Worm (Caenorhabditis elegans): Measurements from ENCODE around the gene mig-10.

Gene mig-10

ce11 chrIII:8318488-8318887 is 39.6 kb downstream of the mig-10 start, which contains the start of gene sas-4:
Gene sas-4 (minus strand): TSS chrIII:8318588.
- TF ChIP-seq elt-3 (tag; optimal IDR thresholded peaks at IDR 0.05) (no peak), F13H6.1 (tag; optimal IDR thresholded peaks at IDR 0.05) (no peak), nhr-11 (tag; optimal IDR thresholded peaks at IDR 0.05) (no peak)

ce11 chrIII:8319100-8319499 is 40.2 kb downstream of the mig-10 start, which contains the start of gene F10E9.11:
Gene F10E9.11 (minus strand): TSS chrIII:8319260.
- TF ChIP-seq lin-11 (tag; optimal IDR thresholded peaks at IDR 0.05) (peak; percentile 72), nhr-11 (tag; optimal IDR thresholded peaks at IDR 0.05) (no peak), ZK546.5 (tag; optimal IDR thresholded peaks at IDR 0.05) (no peak), ceh-16 (tag; optimal IDR thresholded peaks at IDR 0.05) (no peak), mab-5 (tag; optimal IDR thresholded peaks at IDR 0.05) (peak; percentile 69), lsy-2 (tag; optimal IDR thresholded peaks at IDR 0.05) (peak; percentile 66 to 89), nhr-23 (tag; optimal IDR thresholded peaks at IDR 0.05) (no peak), elt-1 (tag; optimal IDR thresholded peaks at IDR 0.05) (no peak), lin-39 (tag; optimal IDR thresholded peaks at IDR 0.05) (no peak), crh-2 (tag; optimal IDR thresholded peaks at IDR 0.05) (peak; percentile 74), alr-1 (tag; optimal IDR thresholded peaks at IDR 0.05) (no peak), ztf-1 (GFP tag; conservative IDR thresholded peaks at IDR 0.05) (no peak), ztf-11 (tag; optimal IDR thresholded peaks at IDR 0.05) (no peak), lin-13 (GFP tag; optimal IDR thresholded peaks at IDR 0.05) (peak; percentile 79), C34F6.9 (tag; optimal IDR thresholded peaks at IDR 0.05) (peak; percentile 86), snpc-4 (tag; optimal IDR thresholded peaks at IDR 0.05) (no peak), mdl-1 (tag; optimal IDR thresholded peaks at IDR 0.05) (no peak), mbf-1 (tag; optimal IDR thresholded peaks at IDR 0.05) (no peak), peb-1 (tag; optimal IDR thresholded peaks at IDR 0.05) (no peak), ztf-4 (tag; optimal IDR thresholded peaks at IDR 0.05) (no peak), egl-27 (tag; optimal IDR thresholded peaks at IDR 0.05) (peak; percentile 26), nhr-237 (tag; optimal IDR thresholded peaks at IDR 0.05) (no peak), fos-1 (tag; optimal IDR thresholded peaks at IDR 0.05) (peak; percentile 38), unc-62 (GFP tag; optimal IDR thresholded peaks at IDR 0.05) (no peak), zag-1 (tag; optimal IDR thresholded peaks at IDR 0.05) (no peak), unc-55 (GFP tag; optimal IDR thresholded peaks at IDR 0.05) (peak; percentile 86), aly-2 (tag; optimal IDR thresholded peaks at IDR 0.05) (no peak), sma-9 (GFP tag; optimal IDR thresholded peaks at IDR 0.05) (peak; percentile 84), sma-9 (tag; optimal IDR thresholded peaks at IDR 0.05) (no peak), nhr-21 (tag; optimal IDR thresholded peaks at IDR 0.05) (peak; percentile 44), sma-3 (GFP tag; optimal IDR thresholded peaks at IDR 0.05) (peak; percentile 82), nhr-12 (tag; optimal IDR thresholded peaks at IDR 0.05) (no peak), ceh-82 (tag; optimal IDR thresholded peaks at IDR 0.05) (no peak), sem-4 (tag; optimal IDR thresholded peaks at IDR 0.05) (peak; percentile 58), nhr-129 (tag; optimal IDR thresholded peaks at IDR 0.05) (peak; percentile 73), nhr-77 (tag; optimal IDR thresholded peaks at IDR 0.05) (no peak), R02D3.7 (tag; optimal IDR thresholded peaks at IDR 0.05) (no peak), blmp-1 (tag; optimal IDR thresholded peaks at IDR 0.05; ENCODE audit: insufficient read depth) (peak; percentile 12), nhr-6 (tag; optimal IDR thresholded peaks at IDR 0.05) (peak; percentile 9), elt-3 (tag; optimal IDR thresholded peaks at IDR 0.05) (no peak), F13H6.1 (tag; optimal IDR thresholded peaks at IDR 0.05) (peak; percentile 84), skn-1 (tag; optimal IDR thresholded peaks at IDR 0.05) (no peak), Y55F3AM.14 (GFP tag; optimal IDR thresholded peaks at IDR 0.05) (no peak), dmd-4 (tag; optimal IDR thresholded peaks at IDR 0.05) (no peak), nhr-10 (tag; optimal IDR thresholded peaks at IDR 0.05) (no peak), gmeb-1 (tag; optimal IDR thresholded peaks at IDR 0.05) (peak; percentile 94), ama-1 (optimal IDR thresholded peaks at IDR 0.05) (no peak), nhr-25 (tag; optimal IDR thresholded peaks at IDR 0.05) (peak; percentile 79), unc-39 (tag; optimal IDR thresholded peaks at IDR 0.05) (no peak)

Data from whole organism, L2 larva.